Worm (Caenorhabditis elegans) whole organism, mixed stage, embryonic: ENCODE measurements around the gene Y67D8B.3.

Experiments used
- bed-3 ChIP-seq: fragments of 200-800 bp; sonication (Bioruptor generic); optimal IDR thresholded peaks from 3 replicates; lab custom pipeline; 2018; ENCODE audit warnings: mild to moderate bottlenecking, missing genetic modification characterization, moderate library complexity, missing compliant biosample characterization
- blmp-1 ChIP-seq: fragments of 150-350 bp; optimal IDR thresholded peaks from 2 replicates; lab custom pipeline; 2014; ENCODE audit warnings: missing biosample characterization, missing genetic modification characterization
- ceh-39 ChIP-seq: fragments of 150-350 bp; optimal IDR thresholded peaks from 2 replicates; lab custom pipeline; 2014; ENCODE audit warnings: missing biosample characterization, missing genetic modification characterization
- ceh-83 ChIP-seq: fragments of 200-800 bp; sonication (Bioruptor generic); optimal IDR thresholded peaks from 2 replicates; lab custom pipeline; 2018; ENCODE audit warnings: mild to moderate bottlenecking, missing genetic modification characterization, missing compliant biosample characterization
- ces-1 ChIP-seq: fragments of 150-350 bp; optimal IDR thresholded peaks from 2 replicates; lab custom pipeline; 2014; ENCODE audit warnings: missing biosample characterization, missing genetic modification reagents, missing genetic modification characterization
- cnd-1 ChIP-seq: fragments of 200-800 bp; sonication (Bioruptor generic); optimal IDR thresholded peaks from 2 replicates; lab custom pipeline; 2018; ENCODE audit warnings: mild to moderate bottlenecking, missing genetic modification characterization, missing compliant biosample characterization
- drap-1 ChIP-seq: fragments of 200-800 bp; sonication (Bioruptor generic); optimal IDR thresholded peaks from 3 replicates; lab custom pipeline; 2018; ENCODE audit warnings: mild to moderate bottlenecking, missing genetic modification characterization, missing compliant biosample characterization
- elt-1 ChIP-seq: sonication (generic microtip); optimal IDR thresholded peaks from 2 replicates; lab custom pipeline; 2017; ENCODE audit warnings: missing genetic modification characterization, mild to moderate bottlenecking, missing compliant biosample characterization, antibody characterized with exemption, moderate library complexity, borderline replicate concordance; ENCODE audit not compliant: insufficient read depth
- flh-1 ChIP-seq: fragments of 200-800 bp; sonication (Bioruptor generic); optimal IDR thresholded peaks from 2 replicates; lab custom pipeline; 2018; ENCODE audit warnings: mild to moderate bottlenecking, missing genetic modification characterization, moderate library complexity, missing compliant biosample characterization
- ham-2 ChIP-seq: fragments of 200-800 bp; sonication (Bioruptor generic); optimal IDR thresholded peaks from 2 replicates; lab custom pipeline; 2018; ENCODE audit warnings: mild to moderate bottlenecking, missing genetic modification characterization, missing compliant biosample characterization
- hlh-1 ChIP-seq: fragments of 150-350 bp; optimal IDR thresholded peaks from 2 replicates; lab custom pipeline; 2014; ENCODE audit warnings: missing biosample characterization, missing genetic modification reagents, missing genetic modification characterization
- lin-13 ChIP-seq: fragments of 150-350 bp; optimal IDR thresholded peaks from 2 replicates; lab custom pipeline; 2014; ENCODE audit warnings: missing biosample characterization, missing genetic modification characterization
- lin-32 ChIP-seq: fragments of 200-800 bp; sonication (Bioruptor generic); optimal IDR thresholded peaks from 2 replicates; lab custom pipeline; 2018; ENCODE audit warnings: mild to moderate bottlenecking, missing genetic modification characterization, missing compliant biosample characterization
- lsy-2 ChIP-seq: fragments of 150-350 bp; optimal IDR thresholded peaks from 2 replicates; lab custom pipeline; 2014; ENCODE audit warnings: missing biosample characterization, missing genetic modification characterization
- mab-5 ChIP-seq: fragments of 150-350 bp; optimal IDR thresholded peaks from 2 replicates; lab custom pipeline; 2014; ENCODE audit warnings: missing biosample characterization, missing genetic modification characterization
- mep-1 ChIP-seq: fragments of 150-350 bp; optimal IDR thresholded peaks from 2 replicates; lab custom pipeline; 2017; ENCODE audit warnings: missing biosample characterization, missing genetic modification reagents, missing genetic modification characterization, inconsistent platforms
- mls-2 ChIP-seq: sonication (generic microtip); optimal IDR thresholded peaks from 2 replicates; lab custom pipeline; 2016; ENCODE audit warnings: mild to moderate bottlenecking, missing genetic modification characterization, moderate library complexity, missing compliant biosample characterization
- nhr-12 ChIP-seq: fragments of 150-350 bp; optimal IDR thresholded peaks from 2 replicates; lab custom pipeline; 2014; ENCODE audit warnings: missing biosample characterization, missing genetic modification characterization
- nhr-2 ChIP-seq: fragments of 150-350 bp; optimal IDR thresholded peaks from 2 replicates; lab custom pipeline; 2014; ENCODE audit warnings: missing biosample characterization, missing genetic modification characterization
- nhr-237 ChIP-seq: fragments of 150-350 bp; optimal IDR thresholded peaks from 2 replicates; lab custom pipeline; 2014; ENCODE audit warnings: missing biosample characterization, missing genetic modification characterization
- nhr-76 ChIP-seq: sonication (generic microtip); optimal IDR thresholded peaks from 2 replicates; lab custom pipeline; 2017; ENCODE audit warnings: missing biosample characterization, missing genetic modification characterization
- pha-4 ChIP-seq: fragments of 150-350 bp; optimal IDR thresholded peaks from 2 replicates; lab custom pipeline; 2018; ENCODE audit warnings: missing biosample characterization, missing genetic modification reagents, missing genetic modification characterization
- sptf-1 ChIP-seq: sonication (generic microtip); optimal IDR thresholded peaks from 2 replicates; lab custom pipeline; 2017; ENCODE audit warnings: mild to moderate bottlenecking, missing genetic modification characterization, moderate library complexity, missing compliant biosample characterization
- tbx-8 ChIP-seq: fragments of 200-800 bp; sonication (Bioruptor generic); optimal IDR thresholded peaks from 2 replicates; lab custom pipeline; 2018; ENCODE audit warnings: mild to moderate bottlenecking, missing genetic modification characterization, moderate library complexity, missing compliant biosample characterization
- unc-120 ChIP-seq: sonication (generic microtip); optimal IDR thresholded peaks from 2 replicates; lab custom pipeline; 2017; ENCODE audit warnings: missing genetic modification characterization, missing compliant biosample characterization; ENCODE audit not compliant: poor library complexity, severe bottlenecking
- unc-62 ChIP-seq: fragments of 150-350 bp; optimal IDR thresholded peaks from 2 replicates; lab custom pipeline; 2014; ENCODE audit warnings: missing biosample characterization, missing genetic modification reagents, missing genetic modification characterization
- zip-8 ChIP-seq: fragments of 150-350 bp; optimal IDR thresholded peaks from 2 replicates; lab custom pipeline; 2014; ENCODE audit warnings: missing biosample characterization, missing genetic modification characterization
- ztf-11 ChIP-seq: fragments of 150-350 bp; optimal IDR thresholded peaks from 2 replicates; lab custom pipeline; 2014; ENCODE audit warnings: missing biosample characterization, missing genetic modification characterization

The Y67D8B.3 gene

DNA sequence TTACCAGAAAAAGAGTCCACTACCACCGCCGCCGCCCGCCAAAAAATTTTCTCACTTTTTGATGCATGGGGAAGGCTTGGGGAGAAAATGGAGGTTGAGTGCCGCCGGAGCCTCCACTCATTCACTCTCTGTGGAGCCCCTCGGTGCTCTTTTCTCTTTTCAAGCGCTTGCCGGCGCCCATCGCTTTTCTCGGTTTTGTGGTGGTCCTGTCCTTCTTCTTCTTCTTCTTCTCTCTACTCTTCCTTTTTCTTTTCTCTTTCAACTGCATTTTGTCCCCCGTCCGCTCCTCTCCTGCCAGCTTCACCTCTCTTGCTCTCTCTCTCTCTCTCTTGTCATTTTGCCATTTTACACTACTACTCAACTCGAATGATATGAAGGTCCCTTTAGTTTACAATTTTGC lies 38.4 kb downstream of the Y67D8B.3 start:
- TF ChIP-seq nhr-12: no peak
- TF ChIP-seq ces-1 (GFP tag; lab: Kevin White, UChicago): peak; percentile 8
- TF ChIP-seq sptf-1 (tag; lab: Kevin White, UChicago): peak; percentile 4
- TF ChIP-seq unc-62: peak; percentile 8
- peak; percentile 63 for TF ChIP-seq unc-120
- no peak for TF ChIP-seq mep-1 (tag; lab: Kevin White, UChicago)
- TF ChIP-seq mab-5: no peak
- TF ChIP-seq ham-2 (GFP tag; lab: Kevin White, UChicago): no peak
- TF ChIP-seq nhr-237 (tag; lab: Kevin White, UChicago): no peak
- TF ChIP-seq blmp-1 (tag; lab: Kevin White, UChicago): no peak
- no peak for TF ChIP-seq nhr-76 (tag; lab: Kevin White, UChicago)
- TF ChIP-seq elt-1 (tag; lab: Kevin White, UChicago): no peak
- peak; percentile 41 for TF ChIP-seq hlh-1 (tag; lab: Kevin White, UChicago)
- no peak for TF ChIP-seq bed-3 (GFP tag; lab: Kevin White, UChicago)

DNA sequence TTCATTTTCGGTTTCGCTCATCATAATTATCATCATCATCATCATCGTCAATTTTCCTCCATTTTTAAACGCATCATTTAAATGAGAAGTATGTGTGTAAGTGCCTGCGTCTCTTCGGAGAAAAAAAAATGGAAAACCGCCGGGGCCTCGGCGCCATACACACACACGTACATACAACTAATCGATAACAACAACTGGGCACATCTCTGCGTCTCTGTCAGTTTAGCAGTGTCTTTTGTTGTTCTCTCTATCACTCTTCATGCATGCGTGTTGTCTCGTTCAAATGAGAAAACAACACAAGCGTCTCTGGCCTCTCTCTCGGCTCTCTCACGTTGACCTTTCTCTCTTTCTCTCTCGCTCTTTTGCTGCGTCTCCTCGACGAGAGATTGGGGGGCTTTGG lies 41.2 kb downstream of the Y67D8B.3 start:
- TF ChIP-seq nhr-2 (tag; lab: Kevin White, UChicago): no peak
- no peak for TF ChIP-seq ztf-11
- peak; percentile 34 for TF ChIP-seq unc-120
- peak; percentile 50 for TF ChIP-seq ceh-39 (tag; lab: Kevin White, UChicago)
- peak; percentile 59 for TF ChIP-seq nhr-237 (tag; lab: Kevin White, UChicago)
- TF ChIP-seq lsy-2 (tag; lab: Kevin White, UChicago): peak; percentile 23
- TF ChIP-seq nhr-76 (tag; lab: Kevin White, UChicago): no peak
- TF ChIP-seq unc-62: no peak
- no peak for TF ChIP-seq drap-1
- TF ChIP-seq lin-32 (GFP tag; lab: Kevin White, UChicago): no peak
- peak; percentile 33 for TF ChIP-seq mep-1 (tag; lab: Kevin White, UChicago)
- peak; percentile 73 for TF ChIP-seq hlh-1 (tag; lab: Kevin White, UChicago)
- TF ChIP-seq sptf-1 (tag; lab: Kevin White, UChicago): peak; percentile 6
- TF ChIP-seq flh-1 (GFP tag; lab: Kevin White, UChicago): no peak
- no peak for TF ChIP-seq mls-2 (tag; lab: Kevin White, UChicago)
- TF ChIP-seq ces-1 (GFP tag; lab: Kevin White, UChicago): no peak
- peak; percentile 11 for TF ChIP-seq pha-4 (tag; lab: Kevin White, UChicago)
- TF ChIP-seq zip-8: no peak
- TF ChIP-seq tbx-8: no peak
- TF ChIP-seq lin-13: peak; percentile 32
- TF ChIP-seq cnd-1 (tag; lab: Kevin White, UChicago): no peak
- no peak for TF ChIP-seq mab-5

DNA sequence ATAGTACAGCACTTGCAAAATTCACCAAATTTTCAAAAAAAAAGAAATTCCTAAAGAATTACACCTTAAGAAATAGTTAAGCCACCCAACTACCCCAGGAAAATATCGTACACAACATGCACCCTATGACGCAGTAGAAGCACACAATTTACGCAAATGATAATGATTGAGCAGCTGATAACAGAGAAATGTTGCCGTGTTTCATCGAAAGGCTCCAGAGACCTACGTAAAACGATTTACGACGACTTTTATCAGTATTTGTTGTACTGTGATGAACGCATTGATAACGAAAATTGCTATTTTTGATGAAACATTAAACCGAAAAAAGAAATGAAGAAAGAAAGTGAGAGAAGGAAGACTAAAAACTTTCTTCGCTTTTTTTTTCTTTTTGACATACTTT lies 43.8 kb downstream of the Y67D8B.3 start:
- TF ChIP-seq mep-1 (tag; lab: Kevin White, UChicago) (no peak), ceh-83 (no peak), ceh-39 (tag; lab: Kevin White, UChicago) (no peak)
